Worm (Caenorhabditis elegans) whole organism, mixed stage, embryonic: ENCODE data around the gene F41G3.10.

Experiments
- mep-1 ChIP-seq: fragments of 150-350 bp; optimal IDR thresholded peaks from 2 replicates; lab custom pipeline; 2017; ENCODE audit warnings: missing biosample characterization, missing genetic modification reagents, missing genetic modification characterization, inconsistent platforms
- nhr-12 ChIP-seq: fragments of 150-350 bp; optimal IDR thresholded peaks from 2 replicates; lab custom pipeline; 2014; ENCODE audit warnings: missing biosample characterization, missing genetic modification characterization
- nhr-28 ChIP-seq: fragments of 150-350 bp; optimal IDR thresholded peaks from 2 replicates; lab custom pipeline; 2014; ENCODE audit warnings: missing biosample characterization, missing genetic modification characterization
- pha-4 ChIP-seq: fragments of 150-350 bp; optimal IDR thresholded peaks from 2 replicates; lab custom pipeline; 2018; ENCODE audit warnings: missing biosample characterization, missing genetic modification reagents, missing genetic modification characterization
- snpc-4 ChIP-seq: fragments of 150-350 bp; optimal IDR thresholded peaks from 2 replicates; lab custom pipeline; 2014; ENCODE audit warnings: missing biosample characterization, missing genetic modification characterization
- ztf-11 ChIP-seq: fragments of 150-350 bp; optimal IDR thresholded peaks from 2 replicates; lab custom pipeline; 2014; ENCODE audit warnings: missing biosample characterization, missing genetic modification characterization

DNA sequence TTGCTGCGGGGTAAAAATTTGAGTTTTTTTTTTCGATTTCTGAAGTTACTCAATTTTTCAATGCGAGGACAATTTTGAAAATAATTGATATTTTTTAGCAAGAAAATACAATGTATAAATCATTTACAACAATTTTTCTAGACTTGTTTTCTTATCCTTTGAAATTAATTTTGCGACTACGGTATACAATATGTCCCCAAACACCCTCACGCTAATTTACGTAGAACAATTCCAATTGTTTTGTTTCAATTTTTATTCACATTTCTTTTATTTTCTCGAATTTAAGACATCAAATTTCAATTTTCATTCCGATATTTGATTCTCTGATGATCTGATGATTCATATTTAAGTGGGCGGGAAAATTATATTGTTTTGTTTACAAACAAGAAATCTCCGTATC is 32.7 kb upstream of the F41G3.10 start:
- TF ChIP-seq mep-1 (tag; lab: Kevin White, UChicago) (no peak), snpc-4 (no peak), pha-4 (tag; lab: Kevin White, UChicago) (no peak), nhr-12 (tag; lab: Kevin White, UChicago) (no peak), ztf-11 (tag; lab: Kevin White, UChicago) (no peak), nhr-28 (no peak)
